Fruit fly (Drosophila melanogaster): ENCODE data around the gene nau.

The nau gene

dm6 chr3R:23767417-23767853 lies 49.3 kb upstream of the nau start, which contains the start of the genes CG10214 and CG10375 (continued):
- TF ChIP-seq CG1233 (GFP tag; optimal IDR thresholded peaks at IDR 0.05): peak; percentile 49
- TF ChIP-seq klu (GFP tag; IDR thresholded peaks at IDR 0.05): no peak; the same call in 1 of the 2 replicates
- TF ChIP-seq Fer2 (tag; optimal IDR thresholded peaks at IDR 0.05): peak; percentile 32
- peak; percentile 66 for TF ChIP-seq Mes4 (GFP tag; optimal IDR thresholded peaks at IDR 0.05)
- peak; percentile 75 for TF ChIP-seq Abd-B (GFP tag; optimal IDR thresholded peaks at IDR 0.05)
- TF ChIP-seq CG12104 (GFP tag; optimal IDR thresholded peaks at IDR 0.05): peak; percentile 27
- peak; percentile 80 for TF ChIP-seq HLH54F (GFP tag; optimal IDR thresholded peaks at IDR 0.05)
- peak; percentile 8 for TF ChIP-seq CG18011 (GFP tag; optimal IDR thresholded peaks at IDR 0.05)
- no peak for TF ChIP-seq sqz (GFP tag; optimal IDR thresholded peaks at IDR 0.05)
- peak; percentile 52 for TF ChIP-seq CG15696 (tag; optimal IDR thresholded peaks at IDR 0.05)
- peak; percentile 46 for TF ChIP-seq CG30431 (GFP tag; optimal IDR thresholded peaks at IDR 0.05)
- no peak for TF ChIP-seq Nf-YA (GFP tag; IDR thresholded peaks at IDR 0.05)
- TF ChIP-seq HHEX (GFP tag; optimal IDR thresholded peaks at IDR 0.05): peak; percentile 66
- peak; percentile 15 for TF ChIP-seq fd102C (GFP tag; optimal IDR thresholded peaks at IDR 0.05)
- TF ChIP-seq Doc2 (GFP tag; IDR thresholded peaks at IDR 0.05): no peak
- peak; percentile 72 for TF ChIP-seq CG15514 (GFP tag; optimal IDR thresholded peaks at IDR 0.05)
- no peak for TF ChIP-seq dati (GFP tag; IDR thresholded peaks at IDR 0.05)
- TF ChIP-seq CG7987 (GFP tag; optimal IDR thresholded peaks at IDR 0.05): peak; percentile 64
- no peak for TF ChIP-seq Hr78 (GFP tag; optimal IDR thresholded peaks at IDR 0.05)
- TF ChIP-seq CG2120 (GFP tag; optimal IDR thresholded peaks at IDR 0.05): peak; percentile 90
- peak; percentile 85 for TF ChIP-seq Myb (GFP tag; optimal IDR thresholded peaks at IDR 0.05)
- TF ChIP-seq ab (GFP tag; optimal IDR thresholded peaks at IDR 0.05): peak; percentile 46
- TF ChIP-seq CG14441 (GFP tag; IDR thresholded peaks at IDR 0.05): peak; percentile 68
- peak; percentile 64 for TF ChIP-seq bcd (GFP tag; optimal IDR thresholded peaks at IDR 0.05)
- no peak for TF ChIP-seq CG3726 (GFP tag; IDR thresholded peaks at IDR 0.05)
- peak; percentile 48; the same call in 1 of the 2 replicates for TF ChIP-seq CG32772 (GFP tag; IDR thresholded peaks at IDR 0.05)
- no peak for TF ChIP-seq cad (GFP tag; optimal IDR thresholded peaks at IDR 0.05)
- TF ChIP-seq bbx (GFP tag; IDR thresholded peaks at IDR 0.05; ENCODE audit: partially characterized antibody): no peak
- peak; percentile 87 for TF ChIP-seq CG33213 (GFP tag; optimal IDR thresholded peaks at IDR 0.05)
- TF ChIP-seq slou (GFP tag; optimal IDR thresholded peaks at IDR 0.05): no peak
- TF ChIP-seq hth (optimal IDR thresholded peaks at IDR 0.05): no peak
- no peak for TF ChIP-seq CG42726 (GFP tag; IDR thresholded peaks at IDR 0.05; ENCODE audit: partially characterized antibody)
- TF ChIP-seq eyg (GFP tag; optimal IDR thresholded peaks at IDR 0.05): peak; percentile 65
- no peak for TF ChIP-seq pita (GFP tag; optimal IDR thresholded peaks at IDR 0.05)
- peak; percentile 77 for TF ChIP-seq Dad (GFP tag; optimal IDR thresholded peaks at IDR 0.05)
- TF ChIP-seq CG3065 (GFP tag; optimal IDR thresholded peaks at IDR 0.05): peak; percentile 54
- peak; percentile 64 for TF ChIP-seq crc (GFP tag; optimal IDR thresholded peaks at IDR 0.05)
- peak; percentile 39 for TF ChIP-seq exex (tag; optimal IDR thresholded peaks at IDR 0.05)
- TF ChIP-seq CG6813 (GFP tag; optimal IDR thresholded peaks at IDR 0.05): no peak
- peak; percentile 91 for TF ChIP-seq pzg (GFP tag; optimal IDR thresholded peaks at IDR 0.05)
- peak; percentile 81 for TF ChIP-seq pho (GFP tag; optimal IDR thresholded peaks at IDR 0.05)
- no peak for TF ChIP-seq Dip2 (GFP tag; IDR thresholded peaks at IDR 0.05)
- TF ChIP-seq CG12659 (GFP tag; optimal IDR thresholded peaks at IDR 0.05): peak; percentile 92
- peak; percentile 43 for TF ChIP-seq CG2875 (GFP tag; optimal IDR thresholded peaks at IDR 0.05)
- TF ChIP-seq CG13287 (GFP tag; IDR thresholded peaks at IDR 0.05; ENCODE audit: partially characterized antibody): peak; percentile 71
- TF ChIP-seq GATAe (GFP tag; conservative IDR thresholded peaks at IDR 0.05): peak; percentile 60
- TF ChIP-seq CG6272 (GFP tag; IDR thresholded peaks at IDR 0.05): 0 out of 2 replicates have a peak, but pooled peaks have one; percentile 27
- TF ChIP-seq CG10274 (GFP tag; optimal IDR thresholded peaks at IDR 0.05): no peak
- peak; percentile 80 to 82 for TF ChIP-seq chif (GFP tag; optimal IDR thresholded peaks at IDR 0.05)
- no peak for TF ChIP-seq so (GFP tag; IDR thresholded peaks at IDR 0.05)
- TF ChIP-seq B-H2 (GFP tag; optimal IDR thresholded peaks at IDR 0.05): peak; percentile 53
